Worm (Caenorhabditis elegans): ENCODE data around the gene col-113.

DNA sequence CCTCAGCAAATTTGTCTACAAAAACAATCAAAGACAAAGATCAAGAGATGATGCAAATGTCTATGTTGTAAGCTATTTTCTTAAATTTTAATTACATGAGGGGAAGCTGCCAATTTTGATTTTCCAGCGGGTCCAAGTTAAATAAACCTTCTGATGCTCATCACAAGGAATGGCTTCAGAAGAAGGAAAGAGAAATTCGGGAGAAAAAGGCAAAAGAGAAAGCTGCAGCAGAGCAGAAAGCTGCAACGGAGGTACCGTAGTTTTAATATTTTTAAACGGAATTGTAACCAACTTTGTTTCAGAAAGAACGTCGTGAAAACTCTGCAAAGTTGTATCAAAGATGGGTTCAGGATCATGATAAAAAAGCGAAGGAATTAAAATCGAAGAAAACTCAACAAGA is 5.9 kb upstream of the col-113 start:
- TF ChIP-seq nhr-11 (tag; optimal IDR thresholded peaks at IDR 0.05) (no peak), ama-1 (optimal IDR thresholded peaks at IDR 0.05) (no peak), elt-3 (tag; optimal IDR thresholded peaks at IDR 0.05) (no peak), ceh-9 (tag; optimal IDR thresholded peaks at IDR 0.05) (no peak), tbx-2 (tag; optimal IDR thresholded peaks at IDR 0.05) (no peak), snpc-4 (tag; optimal IDR thresholded peaks at IDR 0.05) (no peak), ztf-4 (tag; optimal IDR thresholded peaks at IDR 0.05) (no peak), lin-39 (tag; optimal IDR thresholded peaks at IDR 0.05) (no peak), nhr-76 (tag; optimal IDR thresholded peaks at IDR 0.05) (no peak), fos-1 (tag; optimal IDR thresholded peaks at IDR 0.05) (no peak), unc-62 (GFP tag; optimal IDR thresholded peaks at IDR 0.05) (no peak)
